Worm (Caenorhabditis elegans): ENCODE data around the gene nhr-204.

The nhr-204 gene

DNA sequence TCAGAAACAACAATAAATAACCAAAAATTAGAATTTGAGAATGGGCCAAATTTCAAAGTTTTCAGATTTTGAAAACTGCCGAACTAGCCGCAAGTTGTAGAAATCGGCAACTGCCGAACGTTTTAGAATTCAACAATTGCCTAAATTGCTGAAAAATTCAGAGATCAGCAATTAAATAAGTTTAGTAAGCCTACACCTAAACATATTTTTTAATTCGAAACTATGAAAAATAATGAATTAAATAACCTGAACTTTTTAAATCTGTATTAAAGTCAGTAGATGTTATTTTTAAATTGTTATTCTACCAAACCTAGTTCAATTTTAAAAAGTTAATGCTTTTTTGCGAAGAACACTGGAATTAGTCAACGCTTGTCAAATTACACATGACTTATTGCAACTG, at the start of gene nhr-204:
nhr-204 (minus strand) TSS at position 101 of the 400 bp plus-strand sequence.
- TF ChIP-seq nhr-2 (tag; optimal IDR thresholded peaks at IDR 0.05) (no peak), bed-3 (GFP tag; optimal IDR thresholded peaks at IDR 0.05) (no peak), ceh-43 (GFP tag; optimal IDR thresholded peaks at IDR 0.05) (no peak), blmp-1 (tag; optimal IDR thresholded peaks at IDR 0.05) (no peak), flh-1 (GFP tag; optimal IDR thresholded peaks at IDR 0.05) (no peak), sem-2 (GFP tag; optimal IDR thresholded peaks at IDR 0.05) (no peak), unc-62 (GFP tag; optimal IDR thresholded peaks at IDR 0.05) (no peak), unc-120 (tag; optimal IDR thresholded peaks at IDR 0.05; ENCODE audit: poor library complexity, severe bottlenecking) (no peak), hlh-1 (tag; optimal IDR thresholded peaks at IDR 0.05) (no peak), ceh-83 (GFP tag; optimal IDR thresholded peaks at IDR 0.05) (no peak), cnd-1 (tag; optimal IDR thresholded peaks at IDR 0.05) (no peak), snpc-4 (tag; optimal IDR thresholded peaks at IDR 0.05) (no peak), zip-8 (tag; optimal IDR thresholded peaks at IDR 0.05) (no peak), lin-32 (GFP tag; optimal IDR thresholded peaks at IDR 0.05) (no peak)

DNA sequence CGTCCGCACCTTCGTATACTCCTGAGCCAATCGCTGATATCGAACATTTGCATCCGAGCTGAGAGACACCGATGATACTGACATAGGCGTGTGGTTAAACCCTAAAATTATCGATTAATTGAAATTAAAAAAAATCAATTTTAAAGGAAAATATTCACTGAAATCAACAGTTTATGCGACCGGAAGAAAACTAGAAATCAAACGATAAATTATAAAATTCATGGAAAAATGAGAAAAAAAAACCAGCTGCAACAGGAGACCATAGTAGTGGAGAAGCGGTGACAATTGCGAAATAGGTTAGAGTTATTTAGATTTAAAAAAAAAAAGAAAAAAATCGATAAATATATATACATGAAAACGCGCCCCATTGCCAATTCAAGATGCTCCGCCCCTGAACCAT, 46.0 kb upstream of the nhr-204 start, which contains the start of gene F33E11.3:
F33E11.3 (minus strand) TSS at position 101 of the 400 bp plus-strand sequence.
- TF ChIP-seq sem-2 (GFP tag; optimal IDR thresholded peaks at IDR 0.05) (no peak), zip-8 (tag; optimal IDR thresholded peaks at IDR 0.05) (no peak), nhr-2 (tag; optimal IDR thresholded peaks at IDR 0.05) (no peak), tbx-8 (GFP tag; optimal IDR thresholded peaks at IDR 0.05) (no peak), elt-1 (tag; optimal IDR thresholded peaks at IDR 0.05; ENCODE audit: borderline replicate concordance, insufficient read depth) (no peak), mep-1 (tag; optimal IDR thresholded peaks at IDR 0.05) (no peak), mab-5 (tag; optimal IDR thresholded peaks at IDR 0.05) (no peak), nhr-28 (tag; optimal IDR thresholded peaks at IDR 0.05) (no peak), ceh-83 (GFP tag; optimal IDR thresholded peaks at IDR 0.05) (no peak), nhr-76 (tag; optimal IDR thresholded peaks at IDR 0.05) (no peak), unc-120 (tag; optimal IDR thresholded peaks at IDR 0.05; ENCODE audit: poor library complexity, severe bottlenecking) (no peak), ham-2 (GFP tag; optimal IDR thresholded peaks at IDR 0.05) (no peak), ceh-43 (GFP tag; optimal IDR thresholded peaks at IDR 0.05) (no peak), ztf-11 (tag; optimal IDR thresholded peaks at IDR 0.05) (no peak), nhr-12 (tag; optimal IDR thresholded peaks at IDR 0.05) (no peak), unc-62 (GFP tag; optimal IDR thresholded peaks at IDR 0.05) (no peak), lin-13 (tag; optimal IDR thresholded peaks at IDR 0.05) (no peak), nhr-237 (tag; optimal IDR thresholded peaks at IDR 0.05) (no peak)

DNA sequence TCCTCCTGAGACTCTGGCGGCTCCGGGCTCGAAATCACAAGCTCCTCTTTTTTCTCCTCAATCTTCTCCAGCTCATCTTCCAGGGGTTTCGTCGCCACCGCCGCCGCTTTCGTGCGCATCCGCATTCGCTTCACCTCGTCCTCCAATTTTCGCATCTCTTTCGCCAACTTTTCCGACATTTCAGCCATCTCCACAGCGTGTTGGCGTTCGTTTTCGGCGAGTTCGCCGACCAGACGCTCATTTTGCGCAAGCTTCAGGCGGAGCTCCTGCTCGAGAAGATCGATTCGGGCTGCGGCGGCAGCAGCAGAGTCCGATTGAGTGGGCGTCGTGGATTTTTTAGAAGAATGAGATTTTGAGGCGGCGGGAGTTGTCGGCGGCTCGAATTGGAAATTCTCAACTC, 44.6 kb upstream of the nhr-204 start:
- TF ChIP-seq sptf-1 (tag; optimal IDR thresholded peaks at IDR 0.05) (no peak), snpc-4 (tag; optimal IDR thresholded peaks at IDR 0.05) (no peak), lsy-2 (tag; optimal IDR thresholded peaks at IDR 0.05) (no peak), nhr-2 (tag; optimal IDR thresholded peaks at IDR 0.05) (no peak), nhr-76 (tag; optimal IDR thresholded peaks at IDR 0.05) (no peak), ceh-39 (tag; optimal IDR thresholded peaks at IDR 0.05) (no peak), ces-1 (GFP tag; optimal IDR thresholded peaks at IDR 0.05) (no peak), nhr-28 (tag; optimal IDR thresholded peaks at IDR 0.05) (no peak), unc-39 (tag; optimal IDR thresholded peaks at IDR 0.05) (no peak), flh-1 (GFP tag; optimal IDR thresholded peaks at IDR 0.05) (no peak), elt-3 (tag; optimal IDR thresholded peaks at IDR 0.05) (no peak), nhr-12 (tag; optimal IDR thresholded peaks at IDR 0.05) (no peak), drap-1 (GFP tag; optimal IDR thresholded peaks at IDR 0.05) (no peak), hlh-1 (tag; optimal IDR thresholded peaks at IDR 0.05) (no peak), cnd-1 (tag; optimal IDR thresholded peaks at IDR 0.05) (no peak), mep-1 (tag; optimal IDR thresholded peaks at IDR 0.05) (no peak), tbx-8 (GFP tag; optimal IDR thresholded peaks at IDR 0.05) (no peak), nhr-237 (tag; optimal IDR thresholded peaks at IDR 0.05) (no peak), lin-13 (tag; optimal IDR thresholded peaks at IDR 0.05) (no peak)

DNA sequence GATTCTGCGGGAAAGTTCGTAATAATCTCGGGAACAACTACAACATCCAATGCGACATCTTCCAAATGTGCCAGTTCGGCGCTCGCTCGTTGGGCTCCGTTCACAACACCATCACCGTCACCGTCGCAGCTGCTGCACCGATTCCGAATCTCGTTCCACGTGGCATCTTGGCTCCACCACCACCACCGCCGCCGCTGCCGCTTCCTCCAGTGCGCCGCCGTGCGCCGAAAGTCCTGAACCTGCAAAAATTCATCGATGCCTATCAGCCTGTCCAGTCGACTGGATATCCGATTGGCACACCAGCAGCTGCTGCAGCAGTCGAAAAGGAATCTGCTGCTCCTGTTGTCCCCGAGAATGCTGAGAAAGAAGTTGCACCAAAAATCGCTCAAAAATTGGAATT, 39.8 kb upstream of the nhr-204 start:
- TF ChIP-seq zip-8 (tag; optimal IDR thresholded peaks at IDR 0.05) (no peak), tbx-8 (GFP tag; optimal IDR thresholded peaks at IDR 0.05) (no peak)

DNA sequence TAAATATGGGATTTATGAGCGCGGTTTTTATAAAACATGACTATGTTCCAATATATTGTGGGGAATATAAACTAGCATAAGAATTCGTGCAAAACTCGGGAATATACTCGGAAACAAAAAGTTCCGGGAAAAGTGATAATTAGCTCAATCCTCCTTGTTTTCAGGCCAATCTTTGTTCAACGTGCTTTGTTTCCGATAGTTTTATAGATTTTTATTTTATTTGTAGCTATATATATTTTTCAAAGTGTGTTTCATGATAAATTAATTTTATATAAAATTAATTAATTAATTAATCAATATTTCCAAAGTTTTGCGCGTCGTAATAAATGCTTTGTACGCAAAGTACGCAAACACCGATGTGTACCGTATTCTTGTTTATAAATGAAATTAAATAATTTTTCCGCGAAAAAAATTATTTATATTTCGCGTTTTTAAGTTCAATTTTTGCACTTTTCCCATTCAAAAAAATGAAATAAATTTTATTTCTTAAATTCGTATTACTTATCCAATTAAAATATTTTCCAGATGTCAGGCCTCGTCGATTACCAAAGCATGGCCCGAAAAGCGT, 38.9 kb upstream of the nhr-204 start, which contains the start of gene F33E11.2:
F33E11.2 (plus strand) TSS at position 524 of the 568 bp plus-strand sequence.
- TF ChIP-seq ceh-43 (GFP tag; optimal IDR thresholded peaks at IDR 0.05) (no peak), elt-1 (tag; optimal IDR thresholded peaks at IDR 0.05; ENCODE audit: borderline replicate concordance, insufficient read depth) (no peak), ces-1 (GFP tag; optimal IDR thresholded peaks at IDR 0.05) (no peak), nhr-12 (tag; optimal IDR thresholded peaks at IDR 0.05) (no peak), lin-32 (GFP tag; optimal IDR thresholded peaks at IDR 0.05) (no peak), unc-120 (tag; optimal IDR thresholded peaks at IDR 0.05; ENCODE audit: poor library complexity, severe bottlenecking) (no peak), snpc-4 (tag; optimal IDR thresholded peaks at IDR 0.05) (no peak), sptf-1 (tag; optimal IDR thresholded peaks at IDR 0.05) (no peak), nhr-2 (tag; optimal IDR thresholded peaks at IDR 0.05) (no peak), M03D4.4 (tag; optimal IDR thresholded peaks at IDR 0.05) (no peak), nhr-76 (tag; optimal IDR thresholded peaks at IDR 0.05) (no peak), unc-62 (GFP tag; optimal IDR thresholded peaks at IDR 0.05) (no peak), mep-1 (tag; optimal IDR thresholded peaks at IDR 0.05) (no peak), ceh-39 (tag; optimal IDR thresholded peaks at IDR 0.05) (no peak), elt-3 (tag; optimal IDR thresholded peaks at IDR 0.05) (no peak), hlh-1 (tag; optimal IDR thresholded peaks at IDR 0.05) (no peak), nhr-28 (tag; optimal IDR thresholded peaks at IDR 0.05) (no peak)

Measured in whole organism, mixed stage, embryonic.